Fruit fly (Drosophila melanogaster) whole organism: ENCODE data around the gene CG6443.

Experiments used
- CG8478 ChIP-seq: fragments of >200 bp; optimal IDR thresholded peaks from 2 replicates; lab custom pipeline; 2018; ENCODE audit warnings: inconsistent platforms
- Dll ChIP-seq: fragments of >200 bp; optimal IDR thresholded peaks from 2 replicates; lab custom pipeline; 2017
- EcR ChIP-seq, 2 experiments: fragments of >200 bp; optimal IDR thresholded peaks; 2 replicates each; lab custom pipeline; 2017; ENCODE audit warnings: missing biosample characterization in 2 of 2, missing genetic modification characterization in 2 of 2, missing genetic modification reagents in 2 of 2
- pan ChIP-seq: fragments of >200 bp; optimal IDR thresholded peaks from 2 replicates; lab custom pipeline; 2017
- psq ChIP-seq: fragments of >200 bp; optimal IDR thresholded peaks from 2 replicates; lab custom pipeline; 2017
- usp ChIP-seq: fragments of >200 bp; optimal IDR thresholded peaks from 2 replicates; lab custom pipeline; 2017; ENCODE audit warnings: missing biosample characterization, missing genetic modification characterization, mixed read lengths

Gene CG6443

DNA sequence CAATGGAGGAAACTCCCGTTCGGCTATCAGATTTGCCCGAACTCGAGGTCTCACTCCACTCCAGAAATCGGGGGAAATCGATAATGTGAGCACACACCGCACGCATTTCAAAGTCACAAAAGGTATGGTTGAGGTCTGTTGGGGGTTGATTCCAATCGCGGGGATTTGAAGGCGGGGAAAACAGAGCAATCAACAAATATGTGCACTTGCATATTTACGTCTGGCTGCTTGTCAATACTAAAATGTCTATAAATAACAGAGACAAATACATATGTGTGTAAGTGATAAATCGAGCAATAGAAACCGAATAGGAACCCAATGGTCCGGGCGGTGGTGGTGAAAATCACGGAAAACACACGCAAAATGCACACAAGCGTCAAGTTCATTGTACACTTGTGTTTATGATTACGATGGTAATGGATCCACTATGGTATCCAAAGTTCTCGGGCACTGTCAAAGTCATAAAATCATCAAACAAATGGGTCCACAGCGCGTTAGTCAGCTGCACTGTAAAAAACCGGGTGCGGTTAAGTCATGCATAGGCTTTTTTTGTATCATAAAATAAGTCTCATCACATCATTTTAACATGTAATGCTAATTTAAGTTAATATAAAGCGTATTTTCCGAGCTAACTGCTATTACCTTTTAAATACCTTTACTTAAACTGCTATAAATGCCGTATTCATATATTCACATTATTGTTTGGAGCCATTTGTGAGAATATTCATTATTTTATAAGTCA lies 23.3 kb downstream of the CG6443 start:
- TF ChIP-seq psq (lab: Kevin White, UChicago) (no peak), CG8478 (no peak), Dll (no peak), pan (lab: Kevin White, UChicago) (no peak)

DNA sequence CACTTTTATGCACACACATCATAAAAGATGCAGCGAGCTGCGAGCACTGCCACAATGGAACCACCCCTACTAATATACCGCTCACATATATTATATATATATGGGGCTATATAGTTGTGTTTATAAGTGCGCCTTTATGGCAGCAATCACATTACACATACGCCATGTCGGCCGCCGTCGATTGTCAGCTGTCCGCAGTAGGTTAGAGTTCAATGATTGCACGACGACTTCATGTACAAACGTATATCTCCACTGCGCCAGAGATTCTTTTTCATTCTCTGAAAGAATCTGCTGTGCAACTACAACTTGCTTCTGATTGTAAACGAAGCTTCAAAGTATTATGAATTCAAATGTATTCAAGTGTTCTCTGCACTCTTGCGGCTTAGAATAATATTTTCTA lies 23.9 kb downstream of the CG6443 start:
- TF ChIP-seq pan (lab: Kevin White, UChicago): no peak
- TF ChIP-seq EcR (GFP tag; optimal IDR thresholded peaks at IDR 0.05; lab: Kevin White, UChicago): peak in 1 of 2 experiments; percentile 31

DNA sequence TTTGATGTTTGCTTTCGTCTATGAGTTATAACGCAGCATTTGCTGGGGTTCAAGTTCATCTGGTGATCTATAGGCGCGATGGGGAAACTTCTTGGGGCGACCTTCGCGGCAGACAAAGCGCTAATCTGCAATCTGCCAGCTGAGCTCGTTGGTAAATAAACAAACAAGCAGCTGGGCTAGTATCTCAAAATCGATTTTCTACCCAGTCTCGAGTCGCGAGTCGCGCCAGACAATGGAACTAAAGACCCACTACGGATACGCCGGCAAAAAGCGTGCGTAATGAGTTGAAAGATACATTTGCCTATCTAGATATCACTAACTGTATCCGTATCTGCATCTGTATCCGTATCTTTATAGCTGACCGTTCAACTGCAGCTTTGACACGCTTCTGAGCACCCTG lies 24.8 kb downstream of the CG6443 start:
- TF ChIP-seq Dll: no peak
- no peak for TF ChIP-seq usp (GFP tag; lab: Kevin White, UChicago)
- TF ChIP-seq EcR (GFP tag; optimal IDR thresholded peaks at IDR 0.05; lab: Kevin White, UChicago): no peak
- TF ChIP-seq psq (lab: Kevin White, UChicago): no peak
- TF ChIP-seq pan (lab: Kevin White, UChicago): no peak
- no peak for TF ChIP-seq CG8478

DNA sequence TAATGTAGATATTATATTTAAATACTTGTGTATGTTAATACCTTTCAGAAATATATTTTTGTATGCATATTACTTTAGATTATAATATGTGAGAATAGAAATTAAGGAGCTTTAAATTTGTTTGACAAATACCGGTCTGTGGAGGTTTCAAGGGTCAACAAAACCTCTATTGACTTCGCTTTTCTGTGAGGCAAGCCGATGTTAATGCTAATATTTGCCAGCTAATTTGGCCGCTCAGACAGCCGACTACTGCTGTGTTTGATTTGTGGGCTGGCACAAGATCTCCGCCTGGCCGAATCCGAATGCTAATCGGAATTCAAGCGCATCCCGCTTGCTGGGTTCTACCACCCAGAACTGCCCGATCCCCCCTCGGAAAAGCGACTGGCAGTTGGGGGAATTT lies 25.8 kb downstream of the CG6443 start:
- TF ChIP-seq Dll (no peak), EcR (GFP tag; optimal IDR thresholded peaks at IDR 0.05; lab: Kevin White, UChicago) (no peak), pan (lab: Kevin White, UChicago) (no peak)

DNA sequence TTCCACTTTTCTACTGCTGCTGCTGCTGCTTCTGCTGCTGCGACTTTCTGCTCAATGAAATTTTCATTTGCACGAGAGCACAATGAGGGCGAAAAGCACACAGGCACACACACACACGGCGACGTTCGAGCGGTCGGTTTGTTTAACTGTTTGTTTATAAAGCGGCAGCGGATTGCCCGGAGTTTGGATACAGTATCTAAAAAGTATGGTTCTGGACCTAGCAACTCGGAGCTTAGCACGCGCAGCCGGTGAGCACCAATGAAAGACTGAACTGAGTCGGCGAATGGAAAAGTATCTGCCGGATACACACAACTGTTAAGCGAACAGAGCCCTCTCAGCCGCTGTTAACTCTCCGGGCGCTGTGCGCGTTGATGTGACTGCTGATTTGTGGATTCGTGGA lies 27.3 kb downstream of the CG6443 start, which contains the start of gene CG17124:
TSS of gene CG17124 (minus strand) at position 277 of the 400 bp plus-strand sequence.
- TF ChIP-seq CG8478 (no peak), psq (lab: Kevin White, UChicago) (no peak), usp (GFP tag; lab: Kevin White, UChicago) (no peak), Dll (no peak), pan (lab: Kevin White, UChicago) (no peak), EcR (GFP tag; optimal IDR thresholded peaks at IDR 0.05; lab: Kevin White, UChicago) (no peak)

DNA sequence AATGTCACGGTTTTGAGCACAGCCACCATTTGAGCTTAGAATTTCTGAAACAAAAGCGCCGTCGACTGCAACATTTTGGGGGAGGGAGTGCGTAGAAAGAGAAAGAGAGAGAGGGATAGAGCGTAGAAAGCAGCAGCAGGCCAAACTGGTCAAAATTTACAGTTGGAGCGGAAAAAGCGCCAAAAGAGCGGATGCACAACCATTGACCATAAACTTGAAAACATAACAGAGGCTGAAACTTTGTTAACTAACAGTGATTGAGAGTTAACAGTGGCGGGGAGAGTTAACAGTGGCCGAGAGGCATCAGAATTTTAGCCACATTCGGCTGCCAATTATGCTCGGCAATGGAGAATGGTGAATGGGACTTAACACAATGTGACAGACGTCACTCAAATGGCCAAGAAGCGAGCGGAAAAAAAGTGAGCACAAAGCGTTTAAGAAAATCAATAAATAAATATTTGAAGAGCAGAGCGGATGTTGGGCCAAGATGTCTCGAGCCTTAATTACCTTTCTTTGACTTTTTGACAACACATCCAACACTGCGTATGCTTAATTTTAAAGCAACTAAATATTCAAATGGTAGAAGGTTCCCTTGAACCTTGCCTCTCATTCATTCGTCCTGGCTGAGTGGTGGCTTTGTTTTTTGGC lies 28.4 kb downstream of the CG6443 start:
- TF ChIP-seq pan (lab: Kevin White, UChicago) (no peak), CG8478 (no peak), EcR (GFP tag; optimal IDR thresholded peaks at IDR 0.05; lab: Kevin White, UChicago) (no peak), psq (lab: Kevin White, UChicago) (no peak), usp (GFP tag; lab: Kevin White, UChicago) (no peak), Dll (no peak)

DNA sequence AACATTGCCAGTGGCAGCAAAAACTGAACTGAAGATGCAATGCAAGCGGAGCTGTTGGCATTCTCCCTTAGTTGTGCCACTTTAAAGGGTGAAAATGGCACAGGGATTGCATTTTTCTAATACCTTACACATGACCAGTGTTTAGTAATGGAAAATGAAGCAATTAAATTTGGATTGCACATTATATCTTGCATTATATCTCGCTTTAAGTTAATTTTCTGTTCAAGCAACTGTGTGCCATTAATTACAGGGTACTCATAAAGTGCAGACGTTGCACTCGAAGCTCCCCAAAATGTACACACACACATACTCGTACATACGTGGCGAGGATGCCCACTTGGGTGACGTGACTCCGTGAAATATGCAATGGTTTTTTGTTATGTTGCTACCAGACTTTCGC lies 30.8 kb downstream of the CG6443 start:
- TF ChIP-seq EcR (GFP tag; optimal IDR thresholded peaks at IDR 0.05; lab: Kevin White, UChicago): no peak
- no peak for TF ChIP-seq pan (lab: Kevin White, UChicago)
- TF ChIP-seq Dll: no peak
- TF ChIP-seq psq (lab: Kevin White, UChicago): no peak
- TF ChIP-seq CG8478: no peak
- no peak for TF ChIP-seq usp (GFP tag; lab: Kevin White, UChicago)

DNA sequence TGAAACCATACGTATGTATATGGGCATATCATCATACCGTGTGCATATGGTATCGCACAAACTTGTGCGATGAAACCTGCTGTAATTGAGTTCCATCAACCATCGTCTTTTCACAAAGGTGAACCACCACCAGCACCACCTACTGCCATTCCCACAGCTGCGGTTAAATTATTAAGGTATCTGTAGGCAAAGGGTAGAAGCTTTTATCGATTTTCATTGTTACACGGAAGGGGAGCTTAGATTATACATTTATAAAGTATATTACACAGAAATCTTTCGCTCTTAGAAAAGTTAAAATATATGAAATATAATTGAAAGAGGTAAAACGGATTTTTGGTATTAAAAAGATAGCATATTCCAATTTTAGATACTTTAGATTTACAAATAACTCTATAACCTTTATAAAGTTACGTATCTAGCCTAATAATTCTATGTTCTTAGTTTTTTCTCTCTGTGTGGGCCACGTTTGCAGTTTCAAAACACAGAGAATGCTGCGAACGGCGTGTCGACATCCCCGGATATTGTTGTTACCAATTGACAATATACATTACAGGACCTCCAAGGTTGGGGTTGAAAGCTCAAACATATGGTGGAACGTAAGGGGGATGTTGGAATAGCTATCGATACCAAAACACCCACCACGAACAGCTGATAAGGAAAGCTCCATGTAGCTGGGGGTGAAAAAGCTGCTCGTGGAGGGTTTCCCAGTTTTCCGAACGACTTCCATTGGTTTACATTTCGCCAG lies 31.8 kb downstream of the CG6443 start, which contains the start of gene CG6495:
TSS of gene CG6495 (plus strand) at position 695 of the 745 bp plus-strand sequence.
- TF ChIP-seq psq (lab: Kevin White, UChicago) (no peak), EcR (GFP tag; optimal IDR thresholded peaks at IDR 0.05; lab: Kevin White, UChicago) (no peak), usp (GFP tag; lab: Kevin White, UChicago) (no peak), CG8478 (no peak), Dll (no peak), pan (lab: Kevin White, UChicago) (no peak)

DNA sequence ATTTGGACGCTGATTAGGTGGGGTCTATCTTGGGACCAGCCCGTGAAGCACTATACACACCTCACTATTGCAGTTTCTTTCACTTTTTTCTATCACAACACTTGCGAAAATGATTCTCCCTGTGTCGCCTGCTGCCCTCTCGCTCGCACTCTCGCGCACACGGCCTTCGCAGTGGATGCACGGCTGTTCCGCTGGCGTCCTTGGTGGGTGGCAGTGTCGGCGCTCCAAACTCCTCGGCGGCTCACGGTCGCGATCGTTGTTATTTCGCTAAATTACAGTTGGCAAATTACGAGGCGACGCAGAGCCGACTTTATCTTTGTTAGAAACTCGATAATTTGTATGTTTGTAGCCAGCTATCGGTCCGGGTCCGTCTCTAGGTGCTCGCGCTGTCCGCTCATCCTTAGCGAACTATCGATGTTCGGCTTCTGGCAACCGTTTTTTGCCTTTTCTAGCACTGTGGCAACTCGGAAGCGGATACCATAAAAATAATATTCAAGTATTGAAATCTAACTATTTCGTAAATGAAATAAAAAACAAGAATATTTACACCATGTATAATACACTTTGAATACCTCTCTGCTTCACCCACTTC lies 38.9 kb downstream of the CG6443 start, which contains the start of gene Ubc2:
TSS of gene Ubc2 (minus strand) at position 410 of the 592 bp plus-strand sequence.
- no peak for TF ChIP-seq EcR (GFP tag; optimal IDR thresholded peaks at IDR 0.05; lab: Kevin White, UChicago)
- no peak for TF ChIP-seq psq (lab: Kevin White, UChicago)
- no peak for TF ChIP-seq usp (GFP tag; lab: Kevin White, UChicago)
- no peak for TF ChIP-seq Dll
- no peak for TF ChIP-seq pan (lab: Kevin White, UChicago)
- TF ChIP-seq CG8478: no peak

DNA sequence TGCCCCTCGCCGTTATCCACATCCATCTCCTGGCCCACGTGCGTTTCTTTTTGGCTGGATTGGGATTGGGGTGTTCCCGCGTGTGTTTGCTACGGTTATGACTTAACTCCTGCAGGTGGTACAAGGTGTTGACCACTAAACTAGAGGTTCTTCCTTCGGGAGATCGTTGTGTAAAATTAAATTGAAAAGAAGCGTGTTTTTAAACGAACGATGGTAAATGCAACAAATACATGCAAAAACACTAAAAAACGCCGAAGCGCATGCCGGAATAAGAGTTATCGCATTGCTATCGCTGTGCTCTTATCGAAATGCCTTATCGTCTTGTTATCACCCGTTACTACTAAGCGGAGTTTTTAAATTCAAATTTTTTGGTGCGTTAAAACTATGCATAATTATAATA lies 40.9 kb downstream of the CG6443 start, which contains the start of gene CG6724:
TSS of gene CG6724 (minus strand) at position 245 of the 400 bp plus-strand sequence.
- TF ChIP-seq EcR (GFP tag; optimal IDR thresholded peaks at IDR 0.05; lab: Kevin White, UChicago): no peak
- no peak for TF ChIP-seq Dll
- TF ChIP-seq pan (lab: Kevin White, UChicago): no peak
- TF ChIP-seq CG8478: no peak
- TF ChIP-seq psq (lab: Kevin White, UChicago): no peak

DNA sequence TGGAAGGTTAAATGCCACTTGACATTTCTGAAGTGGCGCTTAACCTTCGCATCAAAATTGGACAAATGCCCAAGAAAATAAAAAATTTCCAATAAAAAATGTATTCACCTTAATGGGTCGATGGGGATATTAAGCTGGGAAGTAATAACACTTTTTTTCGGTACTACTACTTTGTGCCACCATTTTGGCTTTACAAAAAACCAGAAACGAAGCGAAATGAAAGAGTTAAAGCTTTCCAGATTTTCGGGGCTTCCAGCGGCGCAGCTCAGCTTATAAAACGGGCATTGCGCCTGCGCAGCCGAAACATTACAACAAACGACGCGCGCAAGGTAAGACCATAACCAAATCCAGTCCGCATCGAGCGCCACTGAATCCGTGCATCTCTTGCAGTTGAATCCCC lies 41.8 kb downstream of the CG6443 start, which contains the start of gene CG17127:
TSS of gene CG17127 (plus strand) at position 301 of the 400 bp plus-strand sequence.
- TF ChIP-seq EcR (GFP tag; optimal IDR thresholded peaks at IDR 0.05; lab: Kevin White, UChicago): no peak

DNA sequence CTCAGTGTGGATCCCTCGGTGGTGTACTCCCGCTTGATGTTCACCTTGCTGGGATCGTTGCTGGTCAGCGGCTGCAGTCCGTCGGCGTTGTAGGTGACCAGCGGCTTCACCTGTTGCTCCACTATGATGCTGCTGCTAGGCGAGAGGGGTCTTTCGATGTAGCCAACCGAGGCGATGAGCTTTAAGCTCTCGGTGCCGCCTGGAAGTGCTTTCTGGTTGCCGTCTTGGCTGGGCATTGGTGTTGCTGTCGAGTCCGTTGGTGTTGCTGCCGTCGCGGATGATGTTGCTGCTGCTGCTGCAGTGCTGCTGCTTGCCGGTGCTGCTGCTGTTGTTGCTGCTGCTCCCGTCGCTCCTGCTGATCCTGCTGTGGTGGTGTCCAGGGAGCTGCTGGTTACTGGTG lies 45.3 kb downstream of the CG6443 start:
- TF ChIP-seq CG8478 (no peak), psq (lab: Kevin White, UChicago) (no peak), pan (lab: Kevin White, UChicago) (no peak), Dll (no peak), usp (GFP tag; lab: Kevin White, UChicago) (no peak), EcR (GFP tag; optimal IDR thresholded peaks at IDR 0.05; lab: Kevin White, UChicago) (no peak)
